Worm (Caenorhabditis elegans) whole organism, mixed stage, embryonic: ENCODE measurements around the gene Y39G8B.7.

ENCODE experiments used
- ceh-83 ChIP-seq: fragments of 200-800 bp; sonication (Bioruptor generic); optimal IDR thresholded peaks from 2 replicates; lab custom pipeline; 2018; ENCODE audit warnings: mild to moderate bottlenecking, missing genetic modification characterization, missing compliant biosample characterization
- elt-1 ChIP-seq: sonication (generic microtip); optimal IDR thresholded peaks from 2 replicates; lab custom pipeline; 2017; ENCODE audit warnings: missing genetic modification characterization, mild to moderate bottlenecking, missing compliant biosample characterization, antibody characterized with exemption, moderate library complexity, borderline replicate concordance; ENCODE audit not compliant: insufficient read depth
- hlh-1 ChIP-seq: fragments of 150-350 bp; optimal IDR thresholded peaks from 2 replicates; lab custom pipeline; 2014; ENCODE audit warnings: missing biosample characterization, missing genetic modification reagents, missing genetic modification characterization
- lin-13 ChIP-seq: fragments of 150-350 bp; optimal IDR thresholded peaks from 2 replicates; lab custom pipeline; 2014; ENCODE audit warnings: missing biosample characterization, missing genetic modification characterization
- nhr-12 ChIP-seq: fragments of 150-350 bp; optimal IDR thresholded peaks from 2 replicates; lab custom pipeline; 2014; ENCODE audit warnings: missing biosample characterization, missing genetic modification characterization
- nhr-237 ChIP-seq: fragments of 150-350 bp; optimal IDR thresholded peaks from 2 replicates; lab custom pipeline; 2014; ENCODE audit warnings: missing biosample characterization, missing genetic modification characterization
- nhr-76 ChIP-seq: sonication (generic microtip); optimal IDR thresholded peaks from 2 replicates; lab custom pipeline; 2017; ENCODE audit warnings: missing biosample characterization, missing genetic modification characterization
- sptf-1 ChIP-seq: sonication (generic microtip); optimal IDR thresholded peaks from 2 replicates; lab custom pipeline; 2017; ENCODE audit warnings: mild to moderate bottlenecking, missing genetic modification characterization, moderate library complexity, missing compliant biosample characterization

- no peak for TF ChIP-seq nhr-12 (tag; lab: Kevin White, UChicago)
- no peak for TF ChIP-seq sptf-1 (tag; lab: Kevin White, UChicago)
- TF ChIP-seq ceh-83 (GFP tag; lab: Kevin White, UChicago) = no peak
- TF ChIP-seq elt-1 = no peak
- no peak for TF ChIP-seq lin-13 (tag; lab: Kevin White, UChicago)
- no peak for TF ChIP-seq nhr-76
- no peak for TF ChIP-seq hlh-1 (tag; lab: Kevin White, UChicago)
- TF ChIP-seq nhr-237 (tag; lab: Kevin White, UChicago) = no peak
These were observed 38.3 kb downstream of the Y39G8B.7 start for ce11 chrII:13956529-13956928.
